Worm (Caenorhabditis elegans): ENCODE measurements around the gene Y39G8C.2.
A peak's percentile ranks its signal among the peaks of the same experiment; 100 is the strongest.

DNA sequence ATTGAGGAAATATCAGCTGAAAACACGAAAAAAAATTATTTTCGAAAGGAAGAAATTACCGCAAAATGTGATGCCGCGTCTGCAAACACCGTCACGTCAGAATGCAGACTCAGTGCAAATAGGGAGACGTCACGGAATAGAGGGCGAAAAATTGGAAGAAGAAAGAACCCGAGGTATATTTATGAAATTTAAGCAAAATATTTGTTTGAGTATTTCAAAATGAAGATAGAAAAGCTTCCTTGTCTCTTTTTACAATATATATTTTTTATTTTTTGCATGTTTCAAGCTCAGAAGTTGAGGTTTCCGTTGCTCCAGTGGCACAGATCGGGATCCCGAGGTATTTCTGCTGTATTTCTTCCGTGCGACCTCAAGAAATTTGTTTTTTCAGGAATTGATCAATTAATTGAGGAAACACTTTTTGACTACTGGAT lies 46.4 kb upstream of the Y39G8C.2 start, which contains the start of gene W03H9.2:
- TF ChIP-seq ama-1 (optimal IDR thresholded peaks at IDR 0.05) (no peak), elt-2 (tag; optimal IDR thresholded peaks at IDR 0.05) (peak; percentile 26), aly-2 (tag; optimal IDR thresholded peaks at IDR 0.05) (no peak), pqm-1 (tag; optimal IDR thresholded peaks at IDR 0.05) (no peak), jun-1 (tag; optimal IDR thresholded peaks at IDR 0.05) (no peak), ceh-82 (tag; optimal IDR thresholded peaks at IDR 0.05) (no peak), unc-62 (GFP tag; optimal IDR thresholded peaks at IDR 0.05) (no peak), nhr-67 (tag; optimal IDR thresholded peaks at IDR 0.05) (no peak), nhr-77 (tag; optimal IDR thresholded peaks at IDR 0.05) (no peak), ZK546.5 (tag; optimal IDR thresholded peaks at IDR 0.05) (no peak), nfya-1 (tag; optimal IDR thresholded peaks at IDR 0.05; ENCODE audit: insufficient read depth) (peak; percentile 60), nhr-11 (tag; optimal IDR thresholded peaks at IDR 0.05) (no peak), pha-4 (tag; optimal IDR thresholded peaks at IDR 0.05) (peak; percentile 42)
